Fruit fly (Drosophila melanogaster): ENCODE measurements around the gene drn.
A peak's percentile ranks its signal among the peaks of the same experiment; 100 is the strongest.

The drn gene

DNA sequence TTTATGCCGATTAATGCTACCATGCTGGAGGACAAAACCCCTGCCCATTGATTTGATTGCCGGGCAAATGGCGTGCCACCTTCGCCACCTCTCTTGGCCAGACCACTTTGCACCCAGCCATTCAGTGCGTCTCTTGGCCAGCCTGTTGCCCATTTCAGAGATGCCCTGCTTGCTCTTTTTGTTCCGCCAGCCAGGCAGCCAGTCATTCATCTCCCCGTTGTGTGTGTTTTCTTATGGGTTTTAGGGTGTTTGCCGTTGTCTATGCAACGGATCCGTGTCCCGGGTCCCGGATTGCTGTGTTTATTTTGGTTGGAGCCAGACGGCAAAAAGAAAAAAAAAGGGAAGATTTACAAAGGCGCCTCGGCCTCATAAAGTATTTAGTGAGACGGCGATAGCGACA is 56.0 kb downstream of the drn start:
- no peak for TF ChIP-seq brk (GFP tag; optimal IDR thresholded peaks at IDR 0.05)
- TF ChIP-seq N (GFP tag; optimal IDR thresholded peaks at IDR 0.05) = no peak
- no peak for TF ChIP-seq br (GFP tag; optimal IDR thresholded peaks at IDR 0.05)
- no peak for TF ChIP-seq Hnf4 (GFP tag; optimal IDR thresholded peaks at IDR 0.05)
- TF ChIP-seq pan (optimal IDR thresholded peaks at IDR 0.05) = no peak
- TF ChIP-seq tai (GFP tag; optimal IDR thresholded peaks at IDR 0.05) = no peak

DNA sequence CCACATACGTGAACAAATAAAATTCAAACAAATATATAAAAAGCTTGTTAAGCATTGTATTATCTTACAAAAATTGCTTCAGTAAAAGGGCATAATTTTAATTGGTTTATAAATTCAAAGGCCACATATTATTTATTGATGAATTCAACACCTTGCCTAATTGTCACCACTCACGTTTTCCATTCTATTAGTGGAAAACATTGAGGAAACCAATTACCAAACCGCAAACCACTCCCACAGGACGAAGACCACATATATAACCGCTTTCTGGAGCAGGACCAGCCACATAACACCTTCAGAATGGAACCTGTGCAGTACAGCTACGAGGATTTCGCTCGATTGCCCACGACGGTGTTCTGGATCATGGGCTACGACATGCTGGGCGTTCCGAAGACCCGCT is 57.9 kb downstream of the drn start, which contains the start of gene Or85f:
TSS of gene Or85f (plus strand) at position 301 of the 400 bp plus-strand sequence.
- no peak for TF ChIP-seq Jra (GFP tag; optimal IDR thresholded peaks at IDR 0.05)
- TF ChIP-seq Hr78 (GFP tag; optimal IDR thresholded peaks at IDR 0.05) = no peak
- TF ChIP-seq dsf (GFP tag; optimal IDR thresholded peaks at IDR 0.05; ENCODE audit: borderline replicate concordance) = no peak
- TF ChIP-seq lola (GFP tag; optimal IDR thresholded peaks at IDR 0.05) = no peak
- no peak for TF ChIP-seq Dfd (GFP tag; optimal IDR thresholded peaks at IDR 0.05)
- TF ChIP-seq sage (GFP tag; optimal IDR thresholded peaks at IDR 0.05) = no peak

DNA sequence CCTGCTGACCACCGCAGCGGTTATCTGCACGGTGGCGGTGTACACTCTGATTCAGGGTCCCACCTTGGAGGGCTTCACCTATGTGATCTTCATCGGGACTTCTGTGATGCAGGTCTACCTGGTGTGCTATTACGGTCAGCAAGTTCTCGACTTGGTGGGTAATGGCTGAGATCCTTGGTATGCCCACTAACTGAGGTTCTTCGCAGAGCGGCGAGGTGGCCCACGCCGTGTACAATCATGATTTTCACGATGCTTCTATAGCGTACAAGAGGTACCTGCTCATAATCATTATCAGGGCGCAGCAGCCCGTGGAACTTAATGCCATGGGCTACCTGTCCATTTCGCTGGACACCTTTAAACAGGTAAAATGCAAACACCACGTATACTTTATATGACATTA is 59.1 kb downstream of the drn start:
- TF ChIP-seq usp (GFP tag; optimal IDR thresholded peaks at IDR 0.05) (no peak), Vsx2 (GFP tag; optimal IDR thresholded peaks at IDR 0.05; ENCODE audit: partially characterized antibody) (no peak), GATAd (GFP tag; optimal IDR thresholded peaks at IDR 0.05) (no peak), CrebA (GFP tag; optimal IDR thresholded peaks at IDR 0.05; ENCODE audit: borderline replicate concordance) (no peak), Dfd (GFP tag; optimal IDR thresholded peaks at IDR 0.05) (no peak), Jra (GFP tag; optimal IDR thresholded peaks at IDR 0.05) (no peak), Dif (GFP tag; optimal IDR thresholded peaks at IDR 0.05; ENCODE audit: partially characterized antibody) (no peak), psq (GFP tag; optimal IDR thresholded peaks at IDR 0.05) (no peak), sage (GFP tag; optimal IDR thresholded peaks at IDR 0.05) (no peak), dsf (GFP tag; optimal IDR thresholded peaks at IDR 0.05; ENCODE audit: borderline replicate concordance) (no peak), Hnf4 (GFP tag; optimal IDR thresholded peaks at IDR 0.05) (no peak), Mio (GFP tag; optimal IDR thresholded peaks at IDR 0.05) (no peak), Rel (GFP tag; optimal IDR thresholded peaks at IDR 0.05) (no peak), Rel (tag; optimal IDR thresholded peaks at IDR 0.05) (no peak), CG9705 (GFP tag; optimal IDR thresholded peaks at IDR 0.05) (no peak), dl (GFP tag; optimal IDR thresholded peaks at IDR 0.05; ENCODE audit: insufficient read depth in 1 of 2, partially characterized antibody in 2 of 2) (no peak)

DNA sequence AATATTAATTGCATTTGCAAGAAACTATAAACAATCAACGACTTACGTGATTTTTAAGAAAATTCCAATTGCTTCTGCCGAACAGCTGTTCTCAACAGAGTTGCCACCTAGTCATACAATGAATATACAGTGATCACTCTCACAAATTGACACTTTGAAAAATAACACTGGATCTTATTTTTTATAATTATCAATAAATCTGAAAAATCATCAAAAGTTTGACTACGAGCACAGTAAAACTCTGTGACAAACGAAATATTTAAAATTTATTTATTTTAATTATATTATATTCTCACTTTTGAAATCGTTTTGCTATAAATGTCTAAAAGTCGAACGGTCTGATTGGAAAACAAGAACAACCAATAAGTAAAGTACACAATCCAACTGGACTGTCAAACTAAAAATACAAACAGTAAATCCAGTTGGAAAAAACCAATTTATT is 60.0 kb downstream of the drn start, which contains the start of gene CG34117:
TSS of gene CG34117 (minus strand) at position 103 of the 442 bp plus-strand sequence.
- TF ChIP-seq dl (GFP tag; optimal IDR thresholded peaks at IDR 0.05; ENCODE audit: insufficient read depth in 1 of 2, partially characterized antibody in 2 of 2) (no peak), h (GFP tag; optimal IDR thresholded peaks at IDR 0.05) (peak; percentile 81), pan (optimal IDR thresholded peaks at IDR 0.05) (no peak), br (GFP tag; optimal IDR thresholded peaks at IDR 0.05) (peak; percentile 47), Hr78 (GFP tag; optimal IDR thresholded peaks at IDR 0.05) (no peak), rgr (GFP tag; optimal IDR thresholded peaks at IDR 0.05) (peak; percentile 87), sv (GFP tag; optimal IDR thresholded peaks at IDR 0.05) (peak; percentile 73), Myc (optimal IDR thresholded peaks at IDR 0.05) (no peak), jim (GFP tag; optimal IDR thresholded peaks at IDR 0.05) (peak; percentile 11), Hnf4 (GFP tag; optimal IDR thresholded peaks at IDR 0.05) (peak; percentile 86), Vsx2 (GFP tag; optimal IDR thresholded peaks at IDR 0.05; ENCODE audit: partially characterized antibody) (no peak), dmrt93B (GFP tag; optimal IDR thresholded peaks at IDR 0.05) (peak; percentile 45), foxo (GFP tag; optimal IDR thresholded peaks at IDR 0.05) (peak in 1 of 2 experiments; percentile 89), ey (GFP tag; optimal IDR thresholded peaks at IDR 0.05) (peak; percentile 75), Mio (GFP tag; optimal IDR thresholded peaks at IDR 0.05) (no peak), usp (GFP tag; optimal IDR thresholded peaks at IDR 0.05) (no peak), GATAd (GFP tag; optimal IDR thresholded peaks at IDR 0.05) (no peak), CG9705 (GFP tag; optimal IDR thresholded peaks at IDR 0.05) (peak; percentile 55), Dfd (GFP tag; optimal IDR thresholded peaks at IDR 0.05) (no peak), Rel (GFP tag; optimal IDR thresholded peaks at IDR 0.05) (no peak), Rel (tag; optimal IDR thresholded peaks at IDR 0.05) (peak; percentile 68), woc (GFP tag; optimal IDR thresholded peaks at IDR 0.05) (peak; percentile 76), OdsH (GFP tag; optimal IDR thresholded peaks at IDR 0.05) (peak; percentile 78), sage (GFP tag; optimal IDR thresholded peaks at IDR 0.05) (peak; percentile 65), CG32264 (GFP tag; optimal IDR thresholded peaks at IDR 0.05) (no peak), N (GFP tag; optimal IDR thresholded peaks at IDR 0.05) (no peak), Dif (GFP tag; optimal IDR thresholded peaks at IDR 0.05; ENCODE audit: partially characterized antibody) (no peak), lola (GFP tag; optimal IDR thresholded peaks at IDR 0.05) (no peak), Jra (GFP tag; optimal IDR thresholded peaks at IDR 0.05) (peak; percentile 70), psq (GFP tag; optimal IDR thresholded peaks at IDR 0.05) (peak; percentile 72), CrebA (GFP tag; optimal IDR thresholded peaks at IDR 0.05; ENCODE audit: borderline replicate concordance) (no peak), Sp1 (GFP tag; optimal IDR thresholded peaks at IDR 0.05) (peak; percentile 75), Abd-B (GFP tag; optimal IDR thresholded peaks at IDR 0.05) (no peak), fru (GFP tag; optimal IDR thresholded peaks at IDR 0.05) (peak; percentile 69), dsf (GFP tag; optimal IDR thresholded peaks at IDR 0.05; ENCODE audit: borderline replicate concordance) (peak; percentile 57), brk (GFP tag; optimal IDR thresholded peaks at IDR 0.05) (no peak), HLH106 (tag; optimal IDR thresholded peaks at IDR 0.05) (peak; percentile 76), tai (GFP tag; optimal IDR thresholded peaks at IDR 0.05) (no peak), Hr83 (GFP tag; optimal IDR thresholded peaks at IDR 0.05; ENCODE audit: poor library complexity, severe bottlenecking) (peak; percentile 75)

All from whole organism, wandering third instar larva.